Fruit fly (Drosophila melanogaster) whole organism, embryonic: Measurements from ENCODE around the gene HP1e.

Source experiments
- Atf-2 ChIP-seq: fragments of 200-800 bp; sonication (Bioruptor generic); optimal IDR thresholded peaks from 2 replicates; lab custom pipeline; 2016; ENCODE audit warnings: missing biosample characterization, missing genetic modification characterization
- CG10267 ChIP-seq: fragments of 200-800 bp; sonication (Bioruptor generic); optimal IDR thresholded peaks from 2 replicates; lab custom pipeline; 2018; ENCODE audit warnings: missing biosample characterization, mild to moderate bottlenecking, missing genetic modification characterization, moderate library complexity
- CG10366 ChIP-seq: fragments of 200-800 bp; sonication (Bioruptor generic); IDR thresholded peaks from 2 replicates; pipeline ENCODE4 v1.3.6; 2022; ENCODE audit warnings: missing biosample characterization, missing genetic modification characterization
- CG10543 ChIP-seq: fragments of 200-800 bp; sonication (Bioruptor generic); optimal IDR thresholded peaks from 3 replicates; lab custom pipeline; 2017; ENCODE audit warnings: missing biosample characterization, mild to moderate bottlenecking, missing genetic modification characterization, moderate library complexity
- CG13775 ChIP-seq: fragments of 200-800 bp; sonication (Bioruptor generic); optimal IDR thresholded peaks from 3 replicates; lab custom pipeline; 2017; ENCODE audit warnings: missing biosample characterization, mild to moderate bottlenecking, missing genetic modification characterization
- CG14014 ChIP-seq: fragments of 200-800 bp; sonication (Bioruptor generic); IDR thresholded peaks from 2 replicates; pipeline ENCODE4 v1.3.6; 2022; ENCODE audit warnings: missing biosample characterization, missing genetic modification characterization
- CG14667 ChIP-seq: fragments of 200-800 bp; sonication (Bioruptor generic); IDR thresholded peaks from 2 replicates; pipeline ENCODE4 v1.3.6; 2022; ENCODE audit warnings: missing biosample characterization, missing genetic modification characterization
- CG14860 ChIP-seq: fragments of 200-800 bp; sonication (Bioruptor generic); IDR thresholded peaks from 3 replicates; pipeline ENCODE4 v1.3.6; 2022; ENCODE audit warnings: missing biosample characterization, missing genetic modification characterization; ENCODE audit not compliant: partially characterized antibody
- CG1602 ChIP-seq: fragments of 200-800 bp; sonication (Bioruptor generic); optimal IDR thresholded peaks from 3 replicates; lab custom pipeline; 2016; ENCODE audit warnings: missing biosample characterization, missing genetic modification characterization
- CG17361 ChIP-seq: fragments of 200-800 bp; sonication (Bioruptor generic); IDR thresholded peaks from 3 replicates; pipeline ENCODE4 v1.3.6; 2022; ENCODE audit warnings: missing biosample characterization, missing genetic modification characterization
- CG17829 ChIP-seq: fragments of 200-800 bp; optimal IDR thresholded peaks from 2 replicates; lab custom pipeline; 2019; ENCODE audit warnings: missing biosample characterization, mild to moderate bottlenecking, missing genetic modification characterization, moderate library complexity
- CG1832 ChIP-seq: fragments of 200-800 bp; sonication (Bioruptor generic); optimal IDR thresholded peaks from 2 replicates; lab custom pipeline; 2017; ENCODE audit warnings: missing biosample characterization, mild to moderate bottlenecking, missing genetic modification characterization, inconsistent platforms
- CG18764 ChIP-seq: fragments of 200-800 bp; sonication (Bioruptor generic); optimal IDR thresholded peaks from 3 replicates; lab custom pipeline; 2016; ENCODE audit warnings: missing biosample characterization, missing genetic modification characterization
- CG2129 ChIP-seq: fragments of 200-800 bp; sonication (Bioruptor generic); IDR thresholded peaks from 2 replicates; pipeline ENCODE4 v1.3.6; 2022; ENCODE audit warnings: missing biosample characterization, missing genetic modification characterization; ENCODE audit not compliant: partially characterized antibody
- CG2678 ChIP-seq: fragments of 200-800 bp; sonication (Bioruptor generic); optimal IDR thresholded peaks from 3 replicates; lab custom pipeline; 2019; ENCODE audit warnings: missing biosample characterization, mild to moderate bottlenecking, missing genetic modification characterization, moderate library complexity
- CG30431 ChIP-seq: fragments of 200-800 bp; sonication (Bioruptor generic); optimal IDR thresholded peaks from 2 replicates; lab custom pipeline; 2017; ENCODE audit warnings: missing biosample characterization, missing genetic modification characterization
- CG31365 ChIP-seq: fragments of 200-800 bp; sonication (Bioruptor generic); optimal IDR thresholded peaks from 2 replicates; lab custom pipeline; 2018; ENCODE audit warnings: missing biosample characterization, mild to moderate bottlenecking, missing genetic modification characterization
- CG43689 ChIP-seq: fragments of 200-800 bp; sonication (Bioruptor generic); IDR thresholded peaks from 2 replicates; pipeline ENCODE4 v1.3.6; 2022; ENCODE audit warnings: missing biosample characterization, missing genetic modification characterization
- CG6254 ChIP-seq: fragments of 200-800 bp; sonication (Bioruptor generic); optimal IDR thresholded peaks from 3 replicates; lab custom pipeline; 2017; ENCODE audit warnings: mild to moderate bottlenecking, missing biosample characterization, missing genetic modification reagents, missing genetic modification characterization
- CG8089 ChIP-seq: fragments of 200-800 bp; sonication (Bioruptor generic); optimal IDR thresholded peaks from 3 replicates; lab custom pipeline; 2016; ENCODE audit warnings: missing biosample characterization, missing genetic modification characterization
- CG8281 ChIP-seq: fragments of 200-800 bp; sonication (Bioruptor generic); optimal IDR thresholded peaks from 2 replicates; lab custom pipeline; 2018; ENCODE audit warnings: missing biosample characterization, mild to moderate bottlenecking, missing genetic modification characterization, moderate library complexity
- Dip2 ChIP-seq: fragments of 200-800 bp; sonication (Bioruptor generic); IDR thresholded peaks from 2 replicates; pipeline ENCODE4 v1.3.6; 2022; ENCODE audit warnings: missing biosample characterization, missing genetic modification characterization
- Doc3 ChIP-seq: fragments of 200-800 bp; sonication (Bioruptor generic); IDR thresholded peaks from 3 replicates; pipeline ENCODE4 v1.3.6; 2022; ENCODE audit warnings: missing biosample characterization, missing genetic modification characterization; ENCODE audit not compliant: partially characterized antibody
- Gsc ChIP-seq: fragments of 200-800 bp; sonication (Bioruptor generic); IDR thresholded peaks from 2 replicates; pipeline ENCODE4 v1.3.6; 2022; ENCODE audit warnings: missing biosample characterization, missing genetic modification characterization
- HmgZ ChIP-seq: fragments of 200-800 bp; sonication (Bioruptor generic); optimal IDR thresholded peaks from 2 replicates; lab custom pipeline; 2018; ENCODE audit warnings: missing biosample characterization, mild to moderate bottlenecking, missing genetic modification characterization
- Hr3 ChIP-seq: fragments of 200-800 bp; sonication (Bioruptor generic); optimal IDR thresholded peaks from 3 replicates; lab custom pipeline; 2016; ENCODE audit warnings: missing biosample characterization, missing genetic modification characterization
- Hsf ChIP-seq: fragments of 200-800 bp; sonication (Bioruptor generic); optimal IDR thresholded peaks from 3 replicates; lab custom pipeline; 2016; ENCODE audit warnings: missing biosample characterization, missing genetic modification characterization
- MTF-1 ChIP-seq: fragments of 200-800 bp; sonication (Bioruptor generic); optimal IDR thresholded peaks from 2 replicates; lab custom pipeline; 2018; ENCODE audit warnings: missing biosample characterization, mild to moderate bottlenecking, missing genetic modification characterization, borderline replicate concordance
- Sox102F ChIP-seq: fragments of 200-800 bp; sonication (Bioruptor generic); optimal IDR thresholded peaks from 2 replicates; lab custom pipeline; 2018; ENCODE audit warnings: missing biosample characterization, mild to moderate bottlenecking, missing genetic modification characterization, moderate library complexity
- Sry-β ChIP-seq: fragments of 200-800 bp; sonication (Bioruptor generic); optimal IDR thresholded peaks from 2 replicates; lab custom pipeline; 2018; ENCODE audit warnings: missing biosample characterization, mild to moderate bottlenecking, missing genetic modification characterization, moderate library complexity
- YL-1 ChIP-seq: fragments of 200-800 bp; sonication (Bioruptor generic); optimal IDR thresholded peaks from 3 replicates; lab custom pipeline; 2017; ENCODE audit warnings: missing biosample characterization, mild to moderate bottlenecking, missing genetic modification characterization
- bsh ChIP-seq, 2 experiments: fragments of 200-800 bp; sonication (Bioruptor generic); optimal IDR thresholded peaks; 2 replicates each; lab custom pipeline; 2017 to 2018; ENCODE audit warnings: mild to moderate bottlenecking in 2 of 2, missing biosample characterization in 2 of 2, missing genetic modification characterization in 2 of 2, moderate library complexity in 1 of 2
- crol ChIP-seq: fragments of 200-800 bp; sonication (Bioruptor generic); IDR thresholded peaks from 2 replicates; pipeline ENCODE4 v1.3.6; 2022; ENCODE audit warnings: missing biosample characterization, missing genetic modification characterization
- en ChIP-seq: fragments of 200-800 bp; sonication (Bioruptor generic); optimal IDR thresholded peaks from 2 replicates; lab custom pipeline; 2016; ENCODE audit warnings: missing biosample characterization, missing genetic modification characterization
- ewg ChIP-seq: fragments of 200-800 bp; sonication (Bioruptor generic); optimal IDR thresholded peaks from 3 replicates; lab custom pipeline; 2017; ENCODE audit warnings: mild to moderate bottlenecking, missing biosample characterization, missing genetic modification reagents, missing genetic modification characterization
- kni ChIP-seq: fragments of 200-800 bp; sonication (Bioruptor generic); optimal IDR thresholded peaks from 3 replicates; lab custom pipeline; 2017; ENCODE audit warnings: mild to moderate bottlenecking, missing biosample characterization, missing genetic modification reagents, missing genetic modification characterization
- lola ChIP-seq, 3 experiments: fragments of >200 bp in 2 of 3; fragments of 200-800 bp in 1 of 3; sonication (Bioruptor generic) in 1 of 3; optimal IDR thresholded peaks; 2 replicates each; lab custom pipeline; 2017 to 2019; ENCODE audit warnings: missing biosample characterization in 3 of 3, missing genetic modification characterization in 3 of 3, mild to moderate bottlenecking in 1 of 3, moderate library complexity in 1 of 3
- mirr ChIP-seq: fragments of 200-800 bp; sonication (Bioruptor generic); optimal IDR thresholded peaks from 3 replicates; lab custom pipeline; 2018; ENCODE audit warnings: missing biosample characterization, mild to moderate bottlenecking, missing genetic modification characterization
- pum ChIP-seq: fragments of 200-800 bp; sonication (Bioruptor generic); optimal IDR thresholded peaks from 2 replicates; lab custom pipeline; 2016; ENCODE audit warnings: missing biosample characterization, missing genetic modification characterization
- row ChIP-seq: fragments of 200-800 bp; sonication (Bioruptor generic); IDR thresholded peaks from 3 replicates; pipeline ENCODE4 v1.3.6; 2022; ENCODE audit warnings: missing biosample characterization, missing genetic modification characterization
- sens-2 ChIP-seq: fragments of 200-800 bp; sonication (Bioruptor generic); IDR thresholded peaks from 2 replicates; pipeline ENCODE4 v1.3.6; 2022; ENCODE audit warnings: missing biosample characterization, missing genetic modification characterization
- shn ChIP-seq: fragments of 200-800 bp; sonication (Bioruptor generic); optimal IDR thresholded peaks from 3 replicates; lab custom pipeline; 2016; ENCODE audit warnings: missing biosample characterization, missing genetic modification characterization
- tll ChIP-seq, 2 experiments: fragments of 200-800 bp in 1 of 2; fragments of >200 bp in 1 of 2; sonication (Bioruptor generic) in 1 of 2; optimal IDR thresholded peaks; 2 replicates each; lab custom pipeline; 2017 to 2019; ENCODE audit warnings: missing biosample characterization in 2 of 2, missing genetic modification characterization in 2 of 2, mild to moderate bottlenecking in 1 of 2, moderate library complexity in 1 of 2
- trem ChIP-seq: fragments of 200-800 bp; optimal IDR thresholded peaks from 3 replicates; lab custom pipeline; 2019; ENCODE audit warnings: missing biosample characterization, mild to moderate bottlenecking, missing genetic modification characterization, moderate library complexity
- ttk ChIP-seq: fragments of 200-800 bp; sonication (Bioruptor generic); IDR thresholded peaks from 2 replicates; pipeline ENCODE4 v2.1.2; 2022; ENCODE audit warnings: missing biosample characterization, missing genetic modification characterization
- tup ChIP-seq: fragments of 200-800 bp; sonication (Bioruptor generic); optimal IDR thresholded peaks from 2 replicates; lab custom pipeline; 2016; ENCODE audit warnings: missing biosample characterization, mild to moderate bottlenecking, missing genetic modification characterization, moderate library complexity
- unc-4 ChIP-seq: fragments of 200-800 bp; sonication (Bioruptor generic); IDR thresholded peaks from 2 replicates; pipeline ENCODE4 v1.3.6; 2022; ENCODE audit warnings: missing biosample characterization, missing genetic modification characterization; ENCODE audit not compliant: partially characterized antibody
- vfl ChIP-seq: fragments of 200-800 bp; sonication (Bioruptor generic); optimal IDR thresholded peaks from 2 replicates; lab custom pipeline; 2016; ENCODE audit warnings: missing biosample characterization, missing genetic modification characterization

HP1e gene

DNA sequence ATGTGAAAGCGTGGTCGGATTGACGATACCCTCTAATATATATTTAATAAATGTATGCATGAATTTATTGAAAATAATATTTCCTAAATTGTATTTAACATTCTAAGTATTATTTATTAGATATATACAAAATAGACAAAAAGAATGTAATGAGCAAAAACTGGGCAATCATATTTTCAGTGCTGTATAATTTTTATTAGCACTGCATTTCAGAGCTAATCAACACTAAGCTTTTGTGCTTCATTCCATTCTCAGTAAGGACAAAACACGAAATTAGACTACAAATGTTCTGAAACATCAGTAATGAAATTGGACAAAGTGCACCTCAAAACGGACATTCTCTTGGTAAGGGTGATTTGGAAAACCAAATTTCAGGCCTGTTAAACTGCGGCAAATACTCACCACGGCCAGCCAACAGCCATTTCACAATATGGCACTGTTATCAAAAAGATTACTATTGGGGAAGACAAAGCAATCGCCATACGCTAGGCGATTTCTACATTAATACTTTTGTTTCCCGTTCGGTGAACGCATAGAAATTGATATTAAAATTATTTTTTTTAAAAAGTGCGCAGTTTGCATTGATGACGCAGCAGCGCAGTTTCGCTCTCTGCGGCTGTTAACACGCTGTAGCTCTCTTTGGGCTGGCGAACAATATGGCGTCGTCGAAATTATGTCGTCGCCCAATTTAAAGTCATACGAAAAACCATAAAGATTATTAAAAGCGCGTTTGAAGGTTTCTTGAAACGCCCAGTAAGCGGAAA, 19.0 kb downstream of the HP1e start (continued):
- TF ChIP-seq Hr3 (peak; percentile 85), CG8089 (GFP tag; lab: Kevin White, UChicago) (peak; percentile 52), CG30431 (peak; percentile 80), CG43689 (GFP tag; lab: Robert Waterston, UW) (no peak), CG17361 (peak; percentile 96), Sox102F (GFP tag; lab: Kevin White, UChicago) (peak; percentile 92), lola (GFP tag; optimal IDR thresholded peaks at IDR 0.05; lab: Kevin White, UChicago) (peak in 1 of 3 experiments; percentile 89), unc-4 (GFP tag; lab: Robert Waterston, UW) (no peak), vfl (GFP tag; lab: Kevin White, UChicago) (peak; percentile 71), Doc3 (no peak), Hsf (GFP tag; lab: Kevin White, UChicago) (peak; percentile 71), CG14014 (GFP tag; lab: Robert Waterston, UW) (peak; percentile 84), trem (tag; lab: Kevin White, UChicago) (peak; percentile 72), CG14860 (GFP tag; lab: Robert Waterston, UW) (no peak), YL-1 (peak; percentile 38), en (GFP tag; lab: Kevin White, UChicago) (peak; percentile 31), sens-2 (GFP tag; lab: Robert Waterston, UW) (no peak), CG18764 (GFP tag; lab: Kevin White, UChicago) (peak; percentile 88), tup (GFP tag; lab: Kevin White, UChicago) (peak; percentile 75), tll (GFP tag; optimal IDR thresholded peaks at IDR 0.05; lab: Kevin White, UChicago) (peak in 1 of 2 experiments; percentile 8), row (peak; percentile 95), CG10543 (GFP tag; lab: Kevin White, UChicago) (peak; percentile 84), kni (GFP tag; lab: Kevin White, UChicago) (no peak), mirr (GFP tag; lab: Kevin White, UChicago) (peak; percentile 73), ttk (GFP tag; lab: Robert Waterston, UW) (peak; percentile 62), HmgZ (peak; percentile 91), CG1832 (no peak), Atf-2 (GFP tag; lab: Kevin White, UChicago) (peak; percentile 53), CG10366 (GFP tag; lab: Robert Waterston, UW) (peak; percentile 68), CG2678 (tag; lab: Kevin White, UChicago) (peak; percentile 96), CG10267 (tag; lab: Kevin White, UChicago) (peak; percentile 89), CG1602 (GFP tag; lab: Kevin White, UChicago) (peak; percentile 83), crol (GFP tag; lab: Robert Waterston, UW) (no peak), Dip2 (no peak), Gsc (GFP tag; lab: Robert Waterston, UW) (no peak), CG17829 (tag; lab: Kevin White, UChicago) (peak; percentile 93), ewg (GFP tag; lab: Kevin White, UChicago) (peak; percentile 83), CG6254 (GFP tag; lab: Kevin White, UChicago) (peak; percentile 80), Sry-β (GFP tag; lab: Kevin White, UChicago) (peak; percentile 10), CG14667 (GFP tag; lab: Robert Waterston, UW) (peak; percentile 77), pum (GFP tag; lab: Kevin White, UChicago) (peak; percentile 55), CG31365 (tag; lab: Kevin White, UChicago) (peak; percentile 29), bsh (GFP tag; optimal IDR thresholded peaks at IDR 0.05; lab: Kevin White, UChicago) (peak; percentile 75 to 86), MTF-1 (GFP tag; lab: Kevin White, UChicago) (peak; percentile 53), shn (GFP tag; lab: Kevin White, UChicago) (peak; percentile 81), CG8281 (tag; lab: Kevin White, UChicago) (peak; percentile 76), CG2129 (GFP tag; lab: Robert Waterston, UW) (no peak), CG13775 (GFP tag; lab: Kevin White, UChicago) (peak; percentile 94)
